Fruit fly (Drosophila melanogaster) whole organism, embryonic: ENCODE measurements around the gene CG7320.

Experiments used
- Antp ChIP-seq: fragments of 200-800 bp; sonication (Bioruptor generic); optimal IDR thresholded peaks from 3 replicates; lab custom pipeline; 2016; ENCODE audit warnings: missing biosample characterization, missing genetic modification characterization
- Bgb ChIP-seq: fragments of 200-800 bp; sonication (Bioruptor generic); IDR thresholded peaks from 2 replicates; pipeline ENCODE4 v1.3.6; 2022; ENCODE audit warnings: missing biosample characterization, missing genetic modification characterization; ENCODE audit not compliant: partially characterized antibody
- Blimp-1 ChIP-seq: fragments of 200-800 bp; sonication (Bioruptor generic); optimal IDR thresholded peaks from 3 replicates; lab custom pipeline; 2018; ENCODE audit warnings: missing biosample characterization, missing genetic modification characterization, mild to moderate bottlenecking, moderate library complexity, missing genetic modification reagents
- CG10321 ChIP-seq: fragments of 200-800 bp; sonication (Bioruptor generic); IDR thresholded peaks from 2 replicates; pipeline ENCODE4 v1.3.6; 2022; ENCODE audit warnings: missing biosample characterization, missing genetic modification characterization
- CG11085 ChIP-seq: fragments of 200-800 bp; sonication (Bioruptor generic); IDR thresholded peaks from 2 replicates; pipeline ENCODE4 v1.3.6; 2022; ENCODE audit warnings: missing biosample characterization, missing genetic modification characterization
- CG11247 ChIP-seq: fragments of 200-800 bp; sonication (Bioruptor generic); IDR thresholded peaks from 2 replicates; pipeline ENCODE4 v1.3.6; 2022; ENCODE audit warnings: missing biosample characterization, missing genetic modification characterization
- CG11723 ChIP-seq: fragments of 200-800 bp; sonication (Bioruptor generic); optimal IDR thresholded peaks from 2 replicates; lab custom pipeline; 2017; ENCODE audit warnings: missing biosample characterization, mild to moderate bottlenecking, missing genetic modification characterization
- CG13624 ChIP-seq: fragments of 200-800 bp; sonication (Bioruptor generic); optimal IDR thresholded peaks from 2 replicates; lab custom pipeline; 2016; ENCODE audit warnings: missing biosample characterization, missing genetic modification characterization
- CG16815 ChIP-seq: fragments of 200-800 bp; sonication (Bioruptor generic); optimal IDR thresholded peaks from 3 replicates; lab custom pipeline; 2017; ENCODE audit warnings: missing biosample characterization, mild to moderate bottlenecking, missing genetic modification characterization
- CG17361 ChIP-seq: fragments of 200-800 bp; sonication (Bioruptor generic); IDR thresholded peaks from 3 replicates; pipeline ENCODE4 v1.3.6; 2022; ENCODE audit warnings: missing biosample characterization, missing genetic modification characterization
- CG17385 ChIP-seq: fragments of 200-800 bp; sonication (Bioruptor generic); optimal IDR thresholded peaks from 3 replicates; lab custom pipeline; 2018; ENCODE audit warnings: missing biosample characterization, mild to moderate bottlenecking, missing genetic modification characterization
- CG17612 ChIP-seq: fragments of 200-800 bp; sonication (Bioruptor generic); IDR thresholded peaks from 2 replicates; pipeline ENCODE4 v1.3.6; 2022; ENCODE audit warnings: missing biosample characterization, missing genetic modification characterization
- CG2129 ChIP-seq: fragments of 200-800 bp; sonication (Bioruptor generic); IDR thresholded peaks from 2 replicates; pipeline ENCODE4 v1.3.6; 2022; ENCODE audit warnings: missing biosample characterization, missing genetic modification characterization; ENCODE audit not compliant: partially characterized antibody
- CG32767 ChIP-seq: fragments of 200-800 bp; sonication (Bioruptor generic); IDR thresholded peaks from 2 replicates; pipeline ENCODE4 v1.3.6; 2022; ENCODE audit warnings: missing biosample characterization, missing genetic modification characterization
- CG3995 ChIP-seq: fragments of 200-800 bp; sonication (Bioruptor generic); optimal IDR thresholded peaks from 3 replicates; lab custom pipeline; 2016; ENCODE audit warnings: missing biosample characterization, missing genetic modification characterization
- CG4424 ChIP-seq: fragments of 200-800 bp; sonication (Bioruptor generic); optimal IDR thresholded peaks from 3 replicates; lab custom pipeline; 2016; ENCODE audit warnings: missing biosample characterization, missing genetic modification characterization
- CG5245 ChIP-seq: fragments of 200-800 bp; sonication (Bioruptor generic); optimal IDR thresholded peaks from 3 replicates; lab custom pipeline; 2016; ENCODE audit warnings: missing biosample characterization, missing genetic modification characterization
- CG6254 ChIP-seq: fragments of 200-800 bp; sonication (Bioruptor generic); optimal IDR thresholded peaks from 3 replicates; lab custom pipeline; 2017; ENCODE audit warnings: mild to moderate bottlenecking, missing biosample characterization, missing genetic modification reagents, missing genetic modification characterization
- CG7987 ChIP-seq: fragments of 200-800 bp; sonication (Bioruptor generic); optimal IDR thresholded peaks from 2 replicates; lab custom pipeline; 2018; ENCODE audit warnings: missing biosample characterization, mild to moderate bottlenecking, missing genetic modification characterization, moderate library complexity
- CG8290 ChIP-seq, 3 experiments: fragments of 200-800 bp; sonication (Bioruptor generic); optimal IDR thresholded peaks; 2 replicates each; lab custom pipeline; 2016 to 2019; ENCODE audit warnings: missing biosample characterization in 3 of 3, missing genetic modification characterization in 3 of 3, mild to moderate bottlenecking in 2 of 3, moderate library complexity in 1 of 3
- CG9609 ChIP-seq: fragments of 200-800 bp; sonication (Bioruptor generic); optimal IDR thresholded peaks from 3 replicates; lab custom pipeline; 2016; ENCODE audit warnings: missing biosample characterization, missing genetic modification characterization
- CG9932 ChIP-seq: fragments of 200-800 bp; sonication (Bioruptor generic); IDR thresholded peaks from 2 replicates; pipeline ENCODE4 v1.3.6; 2022; ENCODE audit warnings: missing biosample characterization, missing genetic modification characterization
- E2f1 ChIP-seq: fragments of 200-800 bp; sonication (Bioruptor generic); IDR thresholded peaks from 2 replicates; pipeline ENCODE4 v1.3.6; 2022; ENCODE audit warnings: missing biosample characterization, missing genetic modification characterization
- Fer1 ChIP-seq: fragments of 200-800 bp; sonication (Bioruptor generic); optimal IDR thresholded peaks from 2 replicates; lab custom pipeline; 2017; ENCODE audit warnings: missing biosample characterization, mild to moderate bottlenecking, missing genetic modification characterization
- Gsc ChIP-seq: fragments of 200-800 bp; sonication (Bioruptor generic); IDR thresholded peaks from 2 replicates; pipeline ENCODE4 v1.3.6; 2022; ENCODE audit warnings: missing biosample characterization, missing genetic modification characterization
- H15 ChIP-seq: fragments of 200-800 bp; sonication (Bioruptor generic); IDR thresholded peaks from 3 replicates; pipeline ENCODE4 v1.3.6; 2022; ENCODE audit warnings: missing biosample characterization, missing genetic modification characterization
- Lpt ChIP-seq: fragments of >200 bp; optimal IDR thresholded peaks from 2 replicates; lab custom pipeline; 2018; ENCODE audit warnings: missing biosample characterization, missing genetic modification characterization
- Nf-YA ChIP-seq: fragments of 200-800 bp; sonication (Bioruptor generic); IDR thresholded peaks from 2 replicates; pipeline ENCODE4 v1.3.6; 2022; ENCODE audit warnings: missing biosample characterization, missing genetic modification characterization
- Nf-YB ChIP-seq: fragments of 200-800 bp; sonication (Bioruptor generic); optimal IDR thresholded peaks from 3 replicates; lab custom pipeline; 2019; ENCODE audit warnings: missing biosample characterization, mild to moderate bottlenecking, missing genetic modification characterization, moderate library complexity
- Nf-YC ChIP-seq: fragments of 200-800 bp; optimal IDR thresholded peaks from 3 replicates; lab custom pipeline; 2019; ENCODE audit warnings: missing biosample characterization, mild to moderate bottlenecking, missing genetic modification characterization, moderate library complexity
- Ptx1 ChIP-seq: fragments of 200-800 bp; sonication (Bioruptor generic); IDR thresholded peaks from 2 replicates; pipeline ENCODE4 v1.3.6; 2022; ENCODE audit warnings: missing biosample characterization, missing genetic modification characterization
- Xrp1 ChIP-seq: fragments of 200-800 bp; sonication (Bioruptor generic); IDR thresholded peaks from 2 replicates; pipeline ENCODE4 v1.3.6; 2022; ENCODE audit warnings: missing biosample characterization, missing genetic modification characterization
- ac ChIP-seq: fragments of 200-800 bp; sonication (Bioruptor generic); optimal IDR thresholded peaks from 3 replicates; lab custom pipeline; 2017; ENCODE audit warnings: missing biosample characterization, mild to moderate bottlenecking, missing genetic modification characterization
- ash1 ChIP-seq: fragments of 200-800 bp; sonication (Bioruptor generic); optimal IDR thresholded peaks from 2 replicates; lab custom pipeline; 2018; ENCODE audit warnings: missing biosample characterization, mild to moderate bottlenecking, missing genetic modification characterization
- caup ChIP-seq: fragments of 200-800 bp; sonication (Bioruptor generic); optimal IDR thresholded peaks from 3 replicates; lab custom pipeline; 2017; ENCODE audit warnings: missing biosample characterization, mild to moderate bottlenecking, missing genetic modification characterization, moderate library complexity; ENCODE audit not compliant: severe bottlenecking
- chinmo ChIP-seq: fragments of 200-800 bp; sonication (Bioruptor generic); IDR thresholded peaks from 4 replicates; pipeline ENCODE4 v1.3.6; 2022; ENCODE audit warnings: missing biosample characterization, missing genetic modification characterization; ENCODE audit not compliant: partially characterized antibody
- chm ChIP-seq: fragments of 200-800 bp; sonication (Bioruptor generic); IDR thresholded peaks from 2 replicates; pipeline ENCODE4 v1.3.6; 2022; ENCODE audit warnings: missing biosample characterization, missing genetic modification characterization
- ci ChIP-seq: fragments of 200-800 bp; sonication (Bioruptor generic); IDR thresholded peaks from 3 replicates; pipeline ENCODE4 v1.3.6; 2022; ENCODE audit warnings: missing biosample characterization, missing genetic modification characterization
- en ChIP-seq: fragments of 200-800 bp; sonication (Bioruptor generic); optimal IDR thresholded peaks from 2 replicates; lab custom pipeline; 2016; ENCODE audit warnings: missing biosample characterization, missing genetic modification characterization
- ftz-f1 ChIP-seq: fragments of 200-800 bp; sonication (Bioruptor generic); optimal IDR thresholded peaks from 2 replicates; lab custom pipeline; 2016; ENCODE audit warnings: missing biosample characterization, missing genetic modification characterization
- grau ChIP-seq: fragments of 200-800 bp; optimal IDR thresholded peaks from 3 replicates; lab custom pipeline; 2019; ENCODE audit warnings: missing biosample characterization, mild to moderate bottlenecking, missing genetic modification characterization, moderate library complexity
- nom ChIP-seq: fragments of 200-800 bp; sonication (Bioruptor generic); optimal IDR thresholded peaks from 2 replicates; lab custom pipeline; 2017; ENCODE audit warnings: missing biosample characterization, missing genetic modification characterization, mild to moderate bottlenecking, moderate library complexity, missing genetic modification reagents
- otp ChIP-seq: fragments of 200-800 bp; sonication (Bioruptor generic); IDR thresholded peaks from 3 replicates; pipeline ENCODE4, ENCODE4 v1.3.6; 2022; ENCODE audit warnings: missing biosample characterization, missing genetic modification characterization
- phol ChIP-seq: fragments of 200-800 bp; sonication (Bioruptor generic); optimal IDR thresholded peaks from 3 replicates; lab custom pipeline; 2018; ENCODE audit warnings: missing biosample characterization, mild to moderate bottlenecking, missing genetic modification characterization, moderate library complexity
- slou ChIP-seq: fragments of 200-800 bp; sonication (Bioruptor generic); optimal IDR thresholded peaks from 3 replicates; lab custom pipeline; 2016; ENCODE audit warnings: missing biosample characterization, missing genetic modification characterization
- ssp ChIP-seq: fragments of 200-800 bp; sonication (Bioruptor generic); IDR thresholded peaks from 2 replicates; pipeline ENCODE4 v1.3.6; 2022; ENCODE audit warnings: missing biosample characterization, missing genetic modification characterization
- stc ChIP-seq: fragments of 200-800 bp; sonication (Bioruptor generic); IDR thresholded peaks from 2 replicates; pipeline ENCODE4 v1.3.6; 2022; ENCODE audit warnings: missing biosample characterization, missing genetic modification characterization
- tap ChIP-seq: fragments of 200-800 bp; optimal IDR thresholded peaks from 3 replicates; lab custom pipeline; 2019; ENCODE audit warnings: missing biosample characterization, mild to moderate bottlenecking, missing genetic modification characterization, moderate library complexity
- toy ChIP-seq: fragments of 200-800 bp; sonication (Bioruptor generic); IDR thresholded peaks from 2 replicates; pipeline ENCODE4 v1.3.6; 2022; ENCODE audit warnings: missing biosample characterization, missing genetic modification characterization
- vfl ChIP-seq: fragments of 200-800 bp; sonication (Bioruptor generic); optimal IDR thresholded peaks from 2 replicates; lab custom pipeline; 2016; ENCODE audit warnings: missing biosample characterization, missing genetic modification characterization
- zfh1 ChIP-seq: fragments of 200-800 bp; sonication (Bioruptor generic); IDR thresholded peaks from 3 replicates; pipeline ENCODE4 v1.3.6; 2022; ENCODE audit warnings: missing biosample characterization, missing genetic modification characterization

CG7320 gene

DNA sequence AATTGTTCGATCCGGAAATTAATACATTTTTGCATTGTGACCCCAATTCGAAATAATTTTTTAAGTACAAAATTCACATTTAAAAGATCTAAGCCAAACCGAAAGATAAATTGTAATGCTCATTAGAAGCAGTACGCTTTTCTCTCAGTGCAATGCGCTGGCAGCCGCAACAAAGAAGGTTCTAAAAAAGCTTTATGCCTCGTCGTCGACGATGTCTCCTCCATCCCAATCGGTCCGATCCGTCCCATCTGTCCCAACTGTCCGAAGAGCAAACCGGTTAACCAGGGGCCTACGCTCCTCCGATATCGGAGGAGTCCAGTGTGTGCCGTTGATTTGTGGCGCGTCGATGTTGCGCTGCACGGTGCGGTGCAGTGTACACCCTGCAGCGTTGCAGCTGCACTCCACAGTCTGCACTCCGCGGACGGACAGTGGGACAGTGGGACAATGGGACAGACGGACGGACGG is 39.1 kb downstream of the CG7320 start (continued):
- no peak for TF ChIP-seq toy (GFP tag; lab: Robert Waterston, UW)
- TF ChIP-seq ac: peak; percentile 20
- no peak for TF ChIP-seq E2f1 (GFP tag; lab: Robert Waterston, UW)
- TF ChIP-seq CG16815 (GFP tag; lab: Kevin White, UChicago): no peak
- peak; percentile 14 for TF ChIP-seq CG4424 (GFP tag; lab: Kevin White, UChicago)
- TF ChIP-seq ftz-f1: no peak
- TF ChIP-seq CG11085 (GFP tag; lab: Robert Waterston, UW): no peak
- TF ChIP-seq CG13624 (GFP tag; lab: Kevin White, UChicago): no peak
- no peak for TF ChIP-seq CG17612 (GFP tag; lab: Robert Waterston, UW)
- TF ChIP-seq CG8290 (GFP tag; optimal IDR thresholded peaks at IDR 0.05; lab: Kevin White, UChicago): no peak
- TF ChIP-seq CG8290 (tag; optimal IDR thresholded peaks at IDR 0.05; lab: Kevin White, UChicago): no peak
- TF ChIP-seq grau (tag; lab: Kevin White, UChicago): peak; percentile 56
- no peak for TF ChIP-seq Gsc (GFP tag; lab: Robert Waterston, UW)
- TF ChIP-seq CG17361 (GFP tag; lab: Robert Waterston, UW): no peak
- no peak for TF ChIP-seq chm (GFP tag; lab: Robert Waterston, UW)
- no peak for TF ChIP-seq Antp (GFP tag; lab: Kevin White, UChicago)
- TF ChIP-seq Blimp-1 (GFP tag; lab: Kevin White, UChicago): no peak
- no peak for TF ChIP-seq Nf-YC (tag; lab: Kevin White, UChicago)
- TF ChIP-seq CG9932 (GFP tag; lab: Robert Waterston, UW): no peak
- no peak for TF ChIP-seq Lpt (GFP tag; lab: Kevin White, UChicago)
- no peak for TF ChIP-seq Fer1 (GFP tag; lab: Kevin White, UChicago)
- peak; percentile 64 for TF ChIP-seq nom (GFP tag; lab: Kevin White, UChicago)
- peak; percentile 30 for TF ChIP-seq phol (tag; lab: Kevin White, UChicago)
- TF ChIP-seq Ptx1 (GFP tag; lab: Robert Waterston, UW): no peak
- no peak for TF ChIP-seq tap (tag; lab: Kevin White, UChicago)
- no peak for TF ChIP-seq CG5245 (GFP tag; lab: Kevin White, UChicago)
- no peak for TF ChIP-seq ash1 (GFP tag; lab: Kevin White, UChicago)
- TF ChIP-seq caup (GFP tag; lab: Kevin White, UChicago): no peak
- TF ChIP-seq ssp (GFP tag; lab: Robert Waterston, UW): no peak
- no peak for TF ChIP-seq CG10321 (GFP tag; lab: Robert Waterston, UW)
- TF ChIP-seq H15 (GFP tag; lab: Robert Waterston, UW): no peak
- 0 out of 3 replicates have a peak, but pooled peaks have one; percentile 41 for TF ChIP-seq zfh1 (GFP tag; lab: Robert Waterston, UW)
- no peak for TF ChIP-seq CG7987
- TF ChIP-seq chinmo (GFP tag; lab: Robert Waterston, UW): 0 out of 4 replicates have a peak, but pooled peaks have one; percentile 21
- TF ChIP-seq Nf-YA (GFP tag; lab: Robert Waterston, UW): no peak
- no peak for TF ChIP-seq Bgb (GFP tag; lab: Robert Waterston, UW)
- peak; percentile 98 for TF ChIP-seq CG6254 (GFP tag; lab: Kevin White, UChicago)
- TF ChIP-seq Xrp1 (GFP tag; lab: Robert Waterston, UW): peak; percentile 26; the same call in 1 of the 2 replicates
- TF ChIP-seq CG9609 (GFP tag; lab: Kevin White, UChicago): no peak
- TF ChIP-seq ci (GFP tag; lab: Robert Waterston, UW): no peak
- no peak for TF ChIP-seq en
- no peak for TF ChIP-seq CG11247 (GFP tag; lab: Robert Waterston, UW)
- TF ChIP-seq Nf-YB (GFP tag; lab: Kevin White, UChicago): no peak
- TF ChIP-seq otp (GFP tag; lab: Robert Waterston, UW): no peak
- peak; percentile 26; the same call in 1 of the 2 replicates for TF ChIP-seq stc (GFP tag; lab: Robert Waterston, UW)
- TF ChIP-seq CG11723 (GFP tag; lab: Kevin White, UChicago): no peak
- no peak for TF ChIP-seq CG32767
- no peak for TF ChIP-seq CG17385 (GFP tag; lab: Kevin White, UChicago)
- TF ChIP-seq CG2129 (GFP tag; lab: Robert Waterston, UW): no peak
- no peak for TF ChIP-seq vfl (GFP tag; lab: Kevin White, UChicago)
- no peak for TF ChIP-seq CG3995 (GFP tag; lab: Kevin White, UChicago)
- no peak for TF ChIP-seq slou
